Worm (Caenorhabditis elegans): ENCODE results near the gene gasr-8.

ce11 chrV:14683926-14684325, 5.0 kb upstream of the gasr-8 start:
- TF ChIP-seq ceh-82 (tag; optimal IDR thresholded peaks at IDR 0.05) (no peak), egl-27 (tag; optimal IDR thresholded peaks at IDR 0.05) (no peak), mab-5 (tag; optimal IDR thresholded peaks at IDR 0.05) (no peak), nhr-237 (tag; optimal IDR thresholded peaks at IDR 0.05) (no peak), unc-62 (GFP tag; optimal IDR thresholded peaks at IDR 0.05) (no peak), elt-1 (tag; optimal IDR thresholded peaks at IDR 0.05) (no peak), zag-1 (tag; optimal IDR thresholded peaks at IDR 0.05) (no peak)

Data from whole organism, L2 larva.